Worm (Caenorhabditis elegans): Measurements from ENCODE around the gene F35A5.5.

Gene F35A5.5

DNA sequence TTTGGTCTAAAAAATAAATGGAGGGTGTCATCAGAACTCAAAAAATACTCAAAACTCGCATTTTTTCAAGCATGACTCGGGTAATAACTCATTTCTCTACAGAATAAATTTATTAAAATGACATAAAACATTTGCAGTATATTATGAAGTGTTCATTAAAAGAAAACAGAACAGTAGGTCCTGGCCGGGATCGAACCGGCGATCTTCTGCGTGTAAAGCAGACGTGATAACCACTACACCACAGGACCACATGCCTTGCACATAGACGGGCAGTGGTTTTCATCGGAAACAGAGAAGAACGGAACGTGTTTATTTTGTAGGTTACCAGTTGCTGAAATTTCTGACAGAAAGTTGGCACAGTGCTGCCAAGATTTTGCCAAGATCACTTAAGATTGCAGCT is 2.2 kb downstream of the F35A5.5 start (continued):
- TF ChIP-seq F52B5.7 (tag; optimal IDR thresholded peaks at IDR 0.05) (peak; percentile 45), madf-10 (tag; optimal IDR thresholded peaks at IDR 0.05) (peak; percentile 60), rcor-1 (GFP tag; IDR thresholded peaks at IDR 0.05) (peak; percentile 77), nhr-90 (tag; optimal IDR thresholded peaks at IDR 0.05) (peak; percentile 86), unc-130 (GFP tag; optimal IDR thresholded peaks at IDR 0.05) (peak; percentile 16), sdz-38 (tag; optimal IDR thresholded peaks at IDR 0.05) (no peak), snpc-3.4 (tag; optimal IDR thresholded peaks at IDR 0.05) (peak; percentile 69), B0035.1 (tag; optimal IDR thresholded peaks at IDR 0.05) (peak; percentile 22), ztf-28 (GFP tag; IDR thresholded peaks at IDR 0.05) (no peak), lsl-1 (GFP tag; optimal IDR thresholded peaks at IDR 0.05) (peak; percentile 9), tbx-9 (tag; optimal IDR thresholded peaks at IDR 0.05; ENCODE audit: borderline replicate concordance) (no peak), ZK185.1 (tag; optimal IDR thresholded peaks at IDR 0.05; ENCODE audit: poor library complexity, severe bottlenecking) (no peak), pbrm-1 (GFP tag; IDR thresholded peaks at IDR 0.05) (peak; percentile 83), akir-1 (GFP tag; optimal IDR thresholded peaks at IDR 0.05) (no peak), bed-2 (GFP tag; IDR thresholded peaks at IDR 0.05) (no peak), hsf-1 (GFP tag; IDR thresholded peaks at IDR 0.05) (no peak), F57A8.1 (GFP tag; optimal IDR thresholded peaks at IDR 0.05) (peak; percentile 25), C17E4.6 (GFP tag; IDR thresholded peaks at IDR 0.05) (no peak), snpc-1.3 (tag; optimal IDR thresholded peaks at IDR 0.05; ENCODE audit: insufficient read depth) (peak; percentile 78), F55B11.4 (tag; optimal IDR thresholded peaks at IDR 0.05; ENCODE audit: borderline replicate concordance, insufficient read depth) (no peak), F23B12.7 (tag; optimal IDR thresholded peaks at IDR 0.05; ENCODE audit: insufficient read depth) (no peak), nhr-120 (GFP tag; IDR thresholded peaks at IDR 0.05) (no peak), Y79H2A.3 (GFP tag; conservative IDR thresholded peaks at IDR 0.05) (peak; percentile 49; the same call in 1 of the 2 replicates), mcd-1 (GFP tag; IDR thresholded peaks at IDR 0.05) (peak; percentile 29; the same call in 1 of the 2 replicates), mxl-1 (tag; optimal IDR thresholded peaks at IDR 0.05) (peak; percentile 51), let-526 (GFP tag; IDR thresholded peaks at IDR 0.05) (0 out of 2 replicates have a peak, but pooled peaks have one; percentile 41), ztf-3 (GFP tag; optimal IDR thresholded peaks at IDR 0.05) (no peak), ets-4 (GFP tag; optimal IDR thresholded peaks at IDR 0.05) (no peak), madf-8 (GFP tag; conservative IDR thresholded peaks at IDR 0.05) (no peak), attf-5 (GFP tag; optimal IDR thresholded peaks at IDR 0.05) (peak; percentile 42), madf-3 (GFP tag; IDR thresholded peaks at IDR 0.05) (peak; percentile 77; the same call in 1 of the 2 replicates), bed-1 (GFP tag; IDR thresholded peaks at IDR 0.05) (no peak), K12H6.12 (tag; optimal IDR thresholded peaks at IDR 0.05) (no peak), mel-28 (tag; optimal IDR thresholded peaks at IDR 0.05; ENCODE audit: borderline replicate concordance) (no peak), nhr-179 (tag; optimal IDR thresholded peaks at IDR 0.05) (peak; percentile 61), B0336.3 (GFP tag; IDR thresholded peaks at IDR 0.05) (peak; percentile 49; the same call in 1 of the 2 replicates), K11D2.4 (GFP tag; IDR thresholded peaks at IDR 0.05) (no peak), gei-17 (GFP tag; optimal IDR thresholded peaks at IDR 0.05) (no peak), T07F8.4 (tag; optimal IDR thresholded peaks at IDR 0.05) (peak; percentile 72), atf-7 (tag; optimal IDR thresholded peaks at IDR 0.05) (peak; percentile 26), ztf-6 (GFP tag; IDR thresholded peaks at IDR 0.05) (no peak), hlh-12 (tag; optimal IDR thresholded peaks at IDR 0.05) (peak; percentile 58), nfyb-1 (GFP tag; IDR thresholded peaks at IDR 0.05) (peak; percentile 16; the same call in 1 of the 2 replicates), F49E8.2 (tag; optimal IDR thresholded peaks at IDR 0.05; ENCODE audit: insufficient read depth) (peak; percentile 4), F10E7.11 (tag; optimal IDR thresholded peaks at IDR 0.05) (peak; percentile 59), cebp-1 (GFP tag; IDR thresholded peaks at IDR 0.05) (no peak), cebp-1 (tag; optimal IDR thresholded peaks at IDR 0.05) (no peak), snpc-1.1 (tag; optimal IDR thresholded peaks at IDR 0.05; ENCODE audit: insufficient read depth) (peak; percentile 4)

Data from whole organism, young adult.